Fruit fly (Drosophila melanogaster) whole organism, embryonic: ENCODE measurements around the gene CG34260.

ENCODE experiments used
- Blimp-1 ChIP-seq: fragments of 200-800 bp; sonication (Bioruptor generic); optimal IDR thresholded peaks from 3 replicates; lab custom pipeline; 2018; ENCODE audit warnings: missing biosample characterization, missing genetic modification characterization, mild to moderate bottlenecking, moderate library complexity, missing genetic modification reagents
- CG10979 ChIP-seq: fragments of 200-800 bp; sonication (Bioruptor generic); optimal IDR thresholded peaks from 2 replicates; lab custom pipeline; 2018; ENCODE audit warnings: missing biosample characterization, mild to moderate bottlenecking, missing genetic modification characterization, moderate library complexity
- CG11247 ChIP-seq: fragments of 200-800 bp; sonication (Bioruptor generic); IDR thresholded peaks from 2 replicates; pipeline ENCODE4 v1.3.6; 2022; ENCODE audit warnings: missing biosample characterization, missing genetic modification characterization
- CG15011 ChIP-seq: fragments of 200-800 bp; sonication (Bioruptor generic); optimal IDR thresholded peaks from 3 replicates; lab custom pipeline; 2018; ENCODE audit warnings: missing biosample characterization, mild to moderate bottlenecking, missing genetic modification characterization
- CG17361 ChIP-seq: fragments of 200-800 bp; sonication (Bioruptor generic); IDR thresholded peaks from 3 replicates; pipeline ENCODE4 v1.3.6; 2022; ENCODE audit warnings: missing biosample characterization, missing genetic modification characterization
- CG6272 ChIP-seq: fragments of 200-800 bp; sonication (Bioruptor generic); IDR thresholded peaks from 2 replicates; pipeline ENCODE4 v1.3.6; 2022; ENCODE audit warnings: missing biosample characterization, missing genetic modification characterization
- D ChIP-seq, 2 experiments: fragments of 200-800 bp in 1 of 2; fragments of >200 bp in 1 of 2; sonication (Bioruptor generic) in 1 of 2; optimal IDR thresholded peaks; 2 replicates in 1 of 2; 3 replicates in 1 of 2; lab custom pipeline; 2017; ENCODE audit warnings: mild to moderate bottlenecking in 1 of 2, missing biosample characterization in 1 of 2, missing genetic modification characterization in 1 of 2, missing genetic modification reagents in 1 of 2
- Dll ChIP-seq: fragments of 200-800 bp; sonication (Bioruptor generic); IDR thresholded peaks from 4 replicates; pipeline ENCODE4 v1.3.6; 2022; ENCODE audit warnings: missing biosample characterization, missing genetic modification characterization; ENCODE audit not compliant: partially characterized antibody
- Hr39 ChIP-seq: fragments of >200 bp; optimal IDR thresholded peaks from 2 replicates; lab custom pipeline; 2017
- Med ChIP-seq: fragments of 200-800 bp; sonication (Bioruptor generic); peaks from one replicate; lab custom pipeline; 2016; ENCODE audit warnings: missing biosample characterization, missing genetic modification characterization, mild to moderate bottlenecking, inconsistent platforms, moderate library complexity
- bowl ChIP-seq: fragments of 200-800 bp; sonication (Bioruptor generic); IDR thresholded peaks from 2 replicates; pipeline ENCODE4 v1.3.6; 2022; ENCODE audit warnings: missing biosample characterization, missing genetic modification characterization
- kay ChIP-seq: fragments of 200-800 bp; sonication (Bioruptor generic); optimal IDR thresholded peaks from 2 replicates; lab custom pipeline; 2016; ENCODE audit warnings: missing biosample characterization, missing genetic modification characterization
- lbe ChIP-seq: fragments of 200-800 bp; sonication (Bioruptor generic); optimal IDR thresholded peaks from 2 replicates; lab custom pipeline; 2016; ENCODE audit warnings: missing biosample characterization, mild to moderate bottlenecking, missing genetic modification characterization
- usp ChIP-seq: fragments of >200 bp; optimal IDR thresholded peaks from 2 replicates; lab custom pipeline; 2017; ENCODE audit warnings: missing biosample characterization, missing genetic modification characterization

- TF ChIP-seq usp (GFP tag; lab: Kevin White, UChicago) (no peak), Dll (no peak), CG15011 (GFP tag; lab: Kevin White, UChicago) (no peak), kay (GFP tag; lab: Kevin White, UChicago) (no peak), D (optimal IDR thresholded peaks at IDR 0.05; lab: Kevin White, UChicago) (no peak), D (GFP tag; optimal IDR thresholded peaks at IDR 0.05; lab: Kevin White, UChicago) (no peak), lbe (no peak), CG6272 (no peak), CG17361 (GFP tag; lab: Robert Waterston, UW) (0 out of 3 replicates have a peak, but pooled peaks have one; percentile 28), Blimp-1 (GFP tag; lab: Kevin White, UChicago) (peak; percentile 1), Med (GFP tag; lab: Kevin White, UChicago) (peak; percentile 69), bowl (no peak), CG10979 (tag; lab: Kevin White, UChicago) (no peak), Hr39 (no peak), CG11247 (GFP tag; lab: Robert Waterston, UW) (0 out of 2 replicates have a peak, but pooled peaks have one; percentile 7)
Measured at dm6 chr3L:20747299-20747925, 33.5 kb downstream of the CG34260 start.
